Worm (Caenorhabditis elegans) whole organism, young adult: ENCODE measurements around the gene mccc-1.
A peak's percentile ranks its signal among the peaks of the same experiment; 100 is the strongest.

ENCODE experiments used
- B0019.2 ChIP-seq: fragments of 200-800 bp; sonication (Bioruptor generic); conservative IDR thresholded peaks from 2 replicates; pipeline ENCODE4 v1.3.6; 2022; ENCODE audit warnings: missing genetic modification reagents, missing genetic modification characterization, missing compliant biosample characterization
- B0035.1 ChIP-seq: sonication (generic microtip); optimal IDR thresholded peaks from 2 replicates; lab custom pipeline; 2016; ENCODE audit warnings: missing genetic modification characterization, mild to moderate bottlenecking, missing compliant biosample characterization, missing genotype, missing genetic modification reagents
- C17E4.6 ChIP-seq: fragments of 200-800 bp; sonication (Bioruptor generic); IDR thresholded peaks from 2 replicates; pipeline ENCODE4 v1.3.6; 2022; ENCODE audit warnings: missing genetic modification reagents, missing genetic modification characterization, missing compliant biosample characterization
- F10E7.11 ChIP-seq: sonication (generic microtip); optimal IDR thresholded peaks from 2 replicates; lab custom pipeline; 2017; ENCODE audit warnings: mild to moderate bottlenecking, missing genetic modification characterization, moderate library complexity, missing compliant biosample characterization
- F22D6.2 ChIP-seq: sonication (generic microtip); optimal IDR thresholded peaks from 2 replicates; lab custom pipeline; 2016; ENCODE audit warnings: mild to moderate bottlenecking, missing genetic modification characterization, missing compliant biosample characterization
- F49E8.2 ChIP-seq: sonication (generic microtip); optimal IDR thresholded peaks from 3 replicates; lab custom pipeline; 2017; ENCODE audit warnings: missing genetic modification characterization, mild to moderate bottlenecking, missing compliant biosample characterization, antibody characterized with exemption, moderate library complexity; ENCODE audit not compliant: insufficient read depth
- F52B5.7 ChIP-seq: sonication (generic microtip); optimal IDR thresholded peaks from 2 replicates; lab custom pipeline; 2016; ENCODE audit warnings: mild to moderate bottlenecking, missing genetic modification characterization, missing compliant biosample characterization
- F57C9.4 ChIP-seq: sonication (generic microtip); optimal IDR thresholded peaks from 2 replicates; lab custom pipeline; 2017; ENCODE audit warnings: mild to moderate bottlenecking, missing genetic modification characterization, missing compliant biosample characterization
- K11D2.4 ChIP-seq: fragments of 200-800 bp; sonication (Bioruptor generic); IDR thresholded peaks from 2 replicates; pipeline ENCODE4 v1.3.6; 2022; ENCODE audit warnings: missing genetic modification reagents, missing genetic modification characterization, missing compliant biosample characterization
- T07F8.4 ChIP-seq: sonication (generic microtip); optimal IDR thresholded peaks from 2 replicates; lab custom pipeline; 2016; ENCODE audit warnings: mild to moderate bottlenecking, missing genetic modification characterization, moderate library complexity, missing compliant biosample characterization
- Y53G8AR.9 ChIP-seq: fragments of 200-800 bp; sonication (Bioruptor generic); conservative IDR thresholded peaks from 2 replicates; pipeline ENCODE4 v1.3.6; 2022; ENCODE audit warnings: missing genetic modification reagents, missing genetic modification characterization, missing compliant biosample characterization
- Y56A3A.18 ChIP-seq: fragments of 200-800 bp; sonication (Bioruptor generic); IDR thresholded peaks from 2 replicates; pipeline ENCODE4 v1.3.6; 2022; ENCODE audit warnings: missing genetic modification reagents, missing genetic modification characterization, missing compliant biosample characterization
- Y67H2A.10 ChIP-seq: fragments of 200-800 bp; sonication (Bioruptor generic); conservative IDR thresholded peaks from 2 replicates; pipeline ENCODE4 v1.3.6; 2022; ENCODE audit warnings: missing genetic modification reagents, missing genetic modification characterization, missing compliant biosample characterization
- Y79H2A.3 ChIP-seq: fragments of 200-800 bp; sonication (Bioruptor generic); conservative IDR thresholded peaks from 2 replicates; pipeline ENCODE4 v1.3.6; 2022; ENCODE audit warnings: missing genetic modification reagents, missing genetic modification characterization, missing compliant biosample characterization
- cebp-1 ChIP-seq, 2 experiments: fragments of 200-800 bp in 1 of 2; sonication (Bioruptor generic) in 1 of 2; sonication (generic microtip) in 1 of 2; IDR thresholded peaks in 1 of 2; optimal IDR thresholded peaks in 1 of 2; 2 replicates each; pipeline versions ENCODE4 v1.3.6 to Lab custom; 2017 to 2022; ENCODE audit warnings: missing compliant biosample characterization in 2 of 2, missing genetic modification characterization in 2 of 2, mild to moderate bottlenecking in 1 of 2, missing genetic modification reagents in 1 of 2, moderate library complexity in 1 of 2
- cebp-2 ChIP-seq: fragments of 200-800 bp; sonication (Bioruptor generic); IDR thresholded peaks from 2 replicates; pipeline ENCODE4 v1.3.6; 2022; ENCODE audit warnings: missing genetic modification characterization, missing compliant biosample characterization
- ceh-27 ChIP-seq: fragments of 200-800 bp; sonication (Bioruptor generic); optimal IDR thresholded peaks from 2 replicates; lab custom pipeline; 2018; ENCODE audit warnings: mild to moderate bottlenecking, missing genetic modification characterization, moderate library complexity, missing compliant biosample characterization
- chd-7 ChIP-seq: sonication (generic microtip); optimal IDR thresholded peaks from 2 replicates; lab custom pipeline; 2016; ENCODE audit warnings: mild to moderate bottlenecking, missing genetic modification characterization, moderate library complexity, missing compliant biosample characterization
- dpl-1 ChIP-seq: fragments of 150-350 bp; optimal IDR thresholded peaks from 2 replicates; lab custom pipeline; 2014; ENCODE audit warnings: missing biosample characterization, missing genetic modification reagents, missing genetic modification characterization
- egl-18 ChIP-seq: fragments of 200-800 bp; sonication (Bioruptor generic); IDR thresholded peaks from 2 replicates; pipeline ENCODE4 v1.3.6; 2022; ENCODE audit warnings: missing genetic modification reagents, missing genetic modification characterization, missing compliant biosample characterization
- egl-44 ChIP-seq: fragments of 200-800 bp; sonication (Bioruptor generic); IDR thresholded peaks from 2 replicates; pipeline ENCODE4 v1.3.6; 2022; ENCODE audit warnings: missing genetic modification reagents, missing genetic modification characterization, missing compliant biosample characterization
- egrh-3 ChIP-seq: fragments of 200-800 bp; sonication (Bioruptor generic); IDR thresholded peaks from 2 replicates; pipeline ENCODE4 v1.3.6; 2022; ENCODE audit warnings: missing genetic modification reagents, missing genetic modification characterization, missing compliant biosample characterization
- fkh-3 ChIP-seq: sonication (generic microtip); optimal IDR thresholded peaks from 2 replicates; lab custom pipeline; 2016; ENCODE audit warnings: mild to moderate bottlenecking, missing genetic modification characterization, missing compliant biosample characterization
- gei-17 ChIP-seq: fragments of 200-800 bp; sonication (Bioruptor generic); optimal IDR thresholded peaks from 2 replicates; lab custom pipeline; 2018; ENCODE audit warnings: mild to moderate bottlenecking, missing genetic modification characterization, missing compliant biosample characterization
- hmg-20 ChIP-seq: fragments of 200-800 bp; sonication (Bioruptor generic); IDR thresholded peaks from 2 replicates; pipeline ENCODE4 v1.3.6; 2022; ENCODE audit warnings: missing genetic modification reagents, missing genetic modification characterization, missing compliant biosample characterization
- let-526 ChIP-seq: fragments of 200-800 bp; sonication (Bioruptor generic); IDR thresholded peaks from 2 replicates; pipeline ENCODE4 v1.3.6; 2022; ENCODE audit warnings: missing genetic modification reagents, missing genetic modification characterization, missing compliant biosample characterization
- lin-26 ChIP-seq: fragments of 200-800 bp; sonication (Bioruptor generic); IDR thresholded peaks from 2 replicates; pipeline ENCODE4 v1.3.6; 2022; ENCODE audit warnings: missing genetic modification reagents, missing genetic modification characterization, missing compliant biosample characterization
- lin-35 ChIP-seq, 3 experiments: fragments of 150-350 bp in 2 of 3; sonication (generic microtip) in 1 of 3; optimal IDR thresholded peaks; 2 replicates each; lab custom pipeline; 2014 to 2018; ENCODE audit warnings: missing biosample characterization in 3 of 3, missing genetic modification characterization in 3 of 3, missing genetic modification reagents in 3 of 3
- lin-54 ChIP-seq: fragments of 200-800 bp; sonication (Bioruptor generic); optimal IDR thresholded peaks from 2 replicates; lab custom pipeline; 2018; ENCODE audit warnings: mild to moderate bottlenecking, missing genetic modification characterization, missing compliant biosample characterization
- lsl-1 ChIP-seq: fragments of 200-800 bp; sonication (Bioruptor generic); optimal IDR thresholded peaks from 2 replicates; lab custom pipeline; 2018; ENCODE audit warnings: mild to moderate bottlenecking, missing genetic modification characterization, moderate library complexity, missing compliant biosample characterization
- madf-3 ChIP-seq: fragments of 200-800 bp; sonication (Bioruptor generic); IDR thresholded peaks from 2 replicates; pipeline ENCODE4 v1.3.6; 2022; ENCODE audit warnings: missing genetic modification reagents, missing genetic modification characterization, missing compliant biosample characterization
- mcd-1 ChIP-seq: fragments of 200-800 bp; sonication (Bioruptor generic); IDR thresholded peaks from 2 replicates; pipeline ENCODE4 v1.3.6; 2022; ENCODE audit warnings: missing genetic modification reagents, missing genetic modification characterization, missing compliant biosample characterization
- mxl-1 ChIP-seq: sonication (generic microtip); optimal IDR thresholded peaks from 2 replicates; lab custom pipeline; 2016; ENCODE audit warnings: missing genetic modification characterization, missing compliant biosample characterization
- nfya-1 ChIP-seq: sonication (generic microtip); optimal IDR thresholded peaks from 2 replicates; lab custom pipeline; 2017; ENCODE audit warnings: antibody characterized with exemption, missing compliant biosample characterization, missing genetic modification characterization, borderline replicate concordance; ENCODE audit not compliant: insufficient read depth
- nhr-179 ChIP-seq: sonication (generic microtip); optimal IDR thresholded peaks from 2 replicates; lab custom pipeline; 2016; ENCODE audit warnings: mild to moderate bottlenecking, missing genetic modification characterization, missing compliant biosample characterization
- nhr-90 ChIP-seq: sonication (generic microtip); optimal IDR thresholded peaks from 2 replicates; lab custom pipeline; 2016; ENCODE audit warnings: missing genotype, mild to moderate bottlenecking, missing genetic modification characterization, missing compliant biosample characterization
- pha-4 ChIP-seq: fragments of 150-350 bp; sonication (generic microtip); optimal IDR thresholded peaks from 2 replicates; lab custom pipeline; 2014; ENCODE audit warnings: missing biosample characterization, missing genetic modification reagents, missing genetic modification characterization
- repo-1 ChIP-seq: sonication (generic microtip); optimal IDR thresholded peaks from 2 replicates; lab custom pipeline; 2017; ENCODE audit warnings: mild to moderate bottlenecking, missing genetic modification characterization, missing compliant biosample characterization
- rpc-1 ChIP-seq, 2 experiments: fragments of 150-350 bp in 1 of 2; sonication (generic microtip) in 1 of 2; optimal IDR thresholded peaks; 2 replicates each; lab custom pipeline; 2014 to 2018; ENCODE audit warnings: missing biosample characterization in 1 of 2, missing genetic modification characterization in 1 of 2, missing genetic modification reagents in 1 of 2, missing genotype in 1 of 2
- sdz-38 ChIP-seq: sonication (generic microtip); optimal IDR thresholded peaks from 2 replicates; lab custom pipeline; 2016; ENCODE audit warnings: missing genotype, missing genetic modification characterization, missing compliant biosample characterization
- snpc-4 ChIP-seq, 5 experiments: fragments of 150-350 bp in 1 of 5; sonication (generic microtip) in 4 of 5; optimal IDR thresholded peaks; 2 replicates each; lab custom pipeline; 2014 to 2018; ENCODE audit warnings: missing genetic modification characterization in 5 of 5, missing biosample characterization in 3 of 5, antibody characterized with exemption in 2 of 5, mild to moderate bottlenecking in 2 of 5, missing compliant biosample characterization in 2 of 5, missing genotype in 2 of 5, moderate library complexity in 2 of 5, missing genetic modification reagents in 1 of 5
- somi-1 ChIP-seq: fragments of 200-800 bp; sonication (Bioruptor generic); optimal IDR thresholded peaks from 2 replicates; lab custom pipeline; 2018; ENCODE audit warnings: mild to moderate bottlenecking, missing genetic modification characterization, missing compliant biosample characterization
- sptf-2 ChIP-seq: fragments of 200-800 bp; sonication (Bioruptor generic); optimal IDR thresholded peaks from 2 replicates; lab custom pipeline; 2018; ENCODE audit warnings: mild to moderate bottlenecking, missing genetic modification characterization, missing compliant biosample characterization
- tbp1 ChIP-seq: fragments of 200-800 bp; sonication (Bioruptor generic); optimal IDR thresholded peaks from 2 replicates; lab custom pipeline; 2018; ENCODE audit warnings: mild to moderate bottlenecking, missing genetic modification characterization, missing compliant biosample characterization
- ztf-22 ChIP-seq: fragments of 200-800 bp; sonication (Bioruptor generic); optimal IDR thresholded peaks from 2 replicates; lab custom pipeline; 2018; ENCODE audit warnings: mild to moderate bottlenecking, missing genetic modification characterization, moderate library complexity, missing compliant biosample characterization
- ztf-25 ChIP-seq: fragments of 200-800 bp; sonication (Bioruptor generic); IDR thresholded peaks from 2 replicates; pipeline ENCODE4 v1.3.6; 2022; ENCODE audit warnings: missing genetic modification reagents, missing genetic modification characterization, missing compliant biosample characterization
- ztf-26 ChIP-seq: sonication (generic microtip); optimal IDR thresholded peaks from 2 replicates; lab custom pipeline; 2017; ENCODE audit warnings: missing genetic modification characterization, missing compliant biosample characterization
- ztf-28 ChIP-seq: fragments of 200-800 bp; sonication (Bioruptor generic); IDR thresholded peaks from 2 replicates; pipeline ENCODE4 v1.3.6; 2022; ENCODE audit warnings: missing genetic modification reagents, missing genetic modification characterization, missing compliant biosample characterization

mccc-1 gene

ce11 chrIV:9867915-9868314 lies 16.5 kb upstream of the mccc-1 start (continued):
- TF ChIP-seq hmg-20 = no peak
- TF ChIP-seq snpc-4 (GFP tag; optimal IDR thresholded peaks at IDR 0.05; lab: Kevin White, UChicago) = no peak
- no peak for TF ChIP-seq snpc-4 (tag; optimal IDR thresholded peaks at IDR 0.05; lab: Kevin White, UChicago)
- no peak for TF ChIP-seq lsl-1 (GFP tag; lab: Kevin White, UChicago)
- no peak for TF ChIP-seq lin-35 (GFP tag; optimal IDR thresholded peaks at IDR 0.05; lab: Kevin White, UChicago)
- no peak for TF ChIP-seq cebp-1 (GFP tag; IDR thresholded peaks at IDR 0.05; lab: Robert Waterston, UW)
- TF ChIP-seq cebp-1 (tag; optimal IDR thresholded peaks at IDR 0.05; lab: Kevin White, UChicago) = peak; percentile 27
- no peak for TF ChIP-seq repo-1
- TF ChIP-seq chd-7 (tag; lab: Kevin White, UChicago) = peak; percentile 26
- TF ChIP-seq lin-54 (GFP tag; lab: Kevin White, UChicago) = no peak
- no peak for TF ChIP-seq B0019.2 (GFP tag; lab: Robert Waterston, UW)
- TF ChIP-seq egl-44 (GFP tag; lab: Robert Waterston, UW) = no peak
- peak; percentile 75; the same call in 1 of the 2 replicates for TF ChIP-seq K11D2.4 (GFP tag; lab: Robert Waterston, UW)
- no peak for TF ChIP-seq nfya-1 (tag; lab: Kevin White, UChicago)
- TF ChIP-seq tbp1 (GFP tag; lab: Kevin White, UChicago) = peak; percentile 3
- no peak for TF ChIP-seq egl-18
- TF ChIP-seq sdz-38 = no peak
- TF ChIP-seq let-526 (GFP tag; lab: Robert Waterston, UW) = no peak
- no peak for TF ChIP-seq F52B5.7 (tag; lab: Kevin White, UChicago)
- TF ChIP-seq gei-17 (GFP tag; lab: Kevin White, UChicago) = no peak
- no peak for TF ChIP-seq nhr-179 (tag; lab: Kevin White, UChicago)
- TF ChIP-seq ztf-28 (GFP tag; lab: Robert Waterston, UW) = no peak
- no peak for TF ChIP-seq ztf-22 (GFP tag; lab: Kevin White, UChicago)
- no peak for TF ChIP-seq B0035.1
- TF ChIP-seq F10E7.11 = no peak
- TF ChIP-seq rpc-1 (optimal IDR thresholded peaks at IDR 0.05; lab: Kevin White, UChicago) = no peak
- TF ChIP-seq rpc-1 (tag; optimal IDR thresholded peaks at IDR 0.05; lab: Kevin White, UChicago) = no peak
- no peak for TF ChIP-seq T07F8.4 (tag; lab: Kevin White, UChicago)
- no peak for TF ChIP-seq F49E8.2 (tag; lab: Kevin White, UChicago)
- TF ChIP-seq lin-26 (GFP tag; lab: Robert Waterston, UW) = peak; percentile 48; the same call in 1 of the 2 replicates
- peak; percentile 6 for TF ChIP-seq ceh-27 (GFP tag; lab: Kevin White, UChicago)
- TF ChIP-seq cebp-2 = no peak
- TF ChIP-seq sptf-2 = no peak
- peak; percentile 84 for TF ChIP-seq ztf-26 (tag; lab: Kevin White, UChicago)
- no peak for TF ChIP-seq Y53G8AR.9 (GFP tag; lab: Robert Waterston, UW)
- TF ChIP-seq nhr-90 (tag; lab: Kevin White, UChicago) = no peak
- no peak for TF ChIP-seq F57C9.4 (tag; lab: Kevin White, UChicago)
- no peak for TF ChIP-seq Y79H2A.3
- no peak for TF ChIP-seq dpl-1 (GFP tag; lab: Kevin White, UChicago)
- TF ChIP-seq madf-3 (GFP tag; lab: Robert Waterston, UW) = no peak
- TF ChIP-seq pha-4 (tag; lab: Kevin White, UChicago) = no peak
- TF ChIP-seq Y56A3A.18 = no peak
- no peak for TF ChIP-seq mcd-1 (GFP tag; lab: Robert Waterston, UW)
- TF ChIP-seq egrh-3 (GFP tag; lab: Robert Waterston, UW) = no peak
- no peak for TF ChIP-seq Y67H2A.10
- no peak for TF ChIP-seq C17E4.6 (GFP tag; lab: Robert Waterston, UW)
- TF ChIP-seq ztf-25 (GFP tag; lab: Robert Waterston, UW) = no peak
- peak; percentile 70 for TF ChIP-seq F22D6.2 (tag; lab: Kevin White, UChicago)
- no peak for TF ChIP-seq mxl-1 (tag; lab: Kevin White, UChicago)
- no peak for TF ChIP-seq fkh-3 (tag; lab: Kevin White, UChicago)
- TF ChIP-seq somi-1 (GFP tag; lab: Kevin White, UChicago) = peak; percentile 96
